Worm (Caenorhabditis elegans): ENCODE measurements around the gene T11F9.10.
A peak's percentile ranks its signal among the peaks of the same experiment; 100 is the strongest.

The T11F9.10 gene

DNA sequence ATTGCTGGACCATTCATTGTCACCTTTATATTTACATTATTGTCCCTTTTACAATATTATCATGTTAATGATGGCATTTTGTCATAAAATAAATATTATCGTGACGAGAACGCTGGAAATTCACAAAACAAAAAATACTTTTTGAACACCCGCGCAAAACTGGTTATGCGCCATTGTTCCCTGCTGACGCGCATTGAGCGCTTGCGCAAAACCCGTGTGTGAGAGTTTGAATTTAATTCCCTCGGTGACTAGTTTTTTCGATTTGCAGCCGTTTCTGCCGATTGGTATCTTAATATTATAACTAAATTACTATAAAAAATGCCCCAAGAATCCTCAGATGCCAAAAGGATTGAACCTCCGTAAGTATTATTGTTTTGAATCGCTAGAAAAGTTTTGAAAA, 34.7 kb downstream of the T11F9.10 start, which contains the start of gene pafo-1 (continued):
- no peak for TF ChIP-seq F57C9.4 (tag; optimal IDR thresholded peaks at IDR 0.05)
- TF ChIP-seq ceh-100 (GFP tag; IDR thresholded peaks at IDR 0.05): peak; percentile 84
- peak; percentile 78 for TF ChIP-seq C06A6.2 (GFP tag; conservative IDR thresholded peaks at IDR 0.05)
- TF ChIP-seq mcd-1 (GFP tag; IDR thresholded peaks at IDR 0.05): peak; percentile 91
- no peak for TF ChIP-seq nfya-1 (tag; optimal IDR thresholded peaks at IDR 0.05; ENCODE audit: borderline replicate concordance, insufficient read depth)
- no peak for TF ChIP-seq F37B4.10 (GFP tag; IDR thresholded peaks at IDR 0.05)
- no peak for TF ChIP-seq dpff-1 (tag; optimal IDR thresholded peaks at IDR 0.05)
- TF ChIP-seq ZK185.1 (tag; optimal IDR thresholded peaks at IDR 0.05; ENCODE audit: poor library complexity, severe bottlenecking): peak; percentile 88
- peak; percentile 90 for TF ChIP-seq efl-1 (GFP tag; optimal IDR thresholded peaks at IDR 0.05)
- TF ChIP-seq aptf-3 (GFP tag; IDR thresholded peaks at IDR 0.05): no peak
- peak; percentile 81 for TF ChIP-seq madf-6 (GFP tag; IDR thresholded peaks at IDR 0.05)
- no peak for TF ChIP-seq nhr-120 (GFP tag; IDR thresholded peaks at IDR 0.05)
- no peak for TF ChIP-seq egl-44 (GFP tag; IDR thresholded peaks at IDR 0.05)
- no peak for TF ChIP-seq egrh-3 (GFP tag; IDR thresholded peaks at IDR 0.05)

- TF ChIP-seq hrde-1 (tag; optimal IDR thresholded peaks at IDR 0.05; ENCODE audit: borderline replicate concordance): no peak
- TF ChIP-seq zfh-2 (GFP tag; conservative IDR thresholded peaks at IDR 0.05): peak; percentile 69
- no peak for TF ChIP-seq dox-1 (GFP tag; IDR thresholded peaks at IDR 0.05)
- no peak for TF ChIP-seq T07F8.4 (tag; optimal IDR thresholded peaks at IDR 0.05)
- TF ChIP-seq akir-1 (GFP tag; optimal IDR thresholded peaks at IDR 0.05): no peak
Observed at ce11 chrV:11525338-11525737, 38.6 kb downstream of the T11F9.10 start.

DNA sequence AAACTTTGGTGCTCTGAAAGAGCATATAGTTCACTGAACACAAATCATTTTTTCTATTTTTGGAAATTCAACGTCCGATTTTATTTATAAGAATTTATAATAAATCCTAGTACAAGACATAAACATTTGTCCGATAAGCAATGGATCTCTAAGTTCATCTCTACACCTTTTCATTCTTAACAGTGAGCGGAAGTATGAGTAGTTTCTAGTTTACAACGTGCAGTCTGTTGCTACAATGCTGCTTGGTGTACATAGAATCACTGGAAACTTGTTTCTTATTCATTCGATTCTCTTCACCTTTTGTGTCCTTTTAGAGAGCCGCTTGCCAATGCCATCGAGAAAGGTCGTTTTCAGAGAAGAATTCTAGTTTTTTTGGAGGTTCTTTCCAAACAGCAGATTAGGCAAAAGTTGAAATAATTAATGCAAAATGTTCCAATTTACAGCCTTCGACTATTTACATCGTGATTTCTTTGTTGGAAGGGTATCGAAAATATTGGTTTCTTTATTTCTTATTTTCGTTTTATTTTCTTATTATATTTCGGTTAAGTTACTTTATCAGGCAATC, 40.2 kb downstream of the T11F9.10 start:
- TF ChIP-seq chd-7 (tag; optimal IDR thresholded peaks at IDR 0.05): no peak
- TF ChIP-seq F22D6.2 (tag; optimal IDR thresholded peaks at IDR 0.05): no peak

ce11 chrV:11527531-11527930, 40.8 kb downstream of the T11F9.10 start, which contains the start of gene ccch-1:
ccch-1 (plus strand) TSS chrV:11527831.
- no peak for TF ChIP-seq egl-18 (GFP tag; IDR thresholded peaks at IDR 0.05)
- TF ChIP-seq sdz-38 (tag; optimal IDR thresholded peaks at IDR 0.05): no peak
- TF ChIP-seq lsy-27 (tag; optimal IDR thresholded peaks at IDR 0.05; ENCODE audit: borderline replicate concordance, insufficient read depth): no peak
- no peak for TF ChIP-seq ceh-100 (GFP tag; IDR thresholded peaks at IDR 0.05)
- no peak for TF ChIP-seq ceh-91 (GFP tag; IDR thresholded peaks at IDR 0.05)
- no peak for TF ChIP-seq F22D6.2 (tag; optimal IDR thresholded peaks at IDR 0.05)
- no peak for TF ChIP-seq ceh-27 (GFP tag; optimal IDR thresholded peaks at IDR 0.05)
- no peak for TF ChIP-seq snpc-3.4 (tag; optimal IDR thresholded peaks at IDR 0.05)
- TF ChIP-seq sptf-2 (GFP tag; optimal IDR thresholded peaks at IDR 0.05): no peak
- no peak for TF ChIP-seq dox-1 (GFP tag; IDR thresholded peaks at IDR 0.05)
- no peak for TF ChIP-seq B0035.1 (tag; optimal IDR thresholded peaks at IDR 0.05)
- no peak for TF ChIP-seq ztf-18 (tag; optimal IDR thresholded peaks at IDR 0.05)
- TF ChIP-seq pha-4 (tag; optimal IDR thresholded peaks at IDR 0.05): no peak

DNA sequence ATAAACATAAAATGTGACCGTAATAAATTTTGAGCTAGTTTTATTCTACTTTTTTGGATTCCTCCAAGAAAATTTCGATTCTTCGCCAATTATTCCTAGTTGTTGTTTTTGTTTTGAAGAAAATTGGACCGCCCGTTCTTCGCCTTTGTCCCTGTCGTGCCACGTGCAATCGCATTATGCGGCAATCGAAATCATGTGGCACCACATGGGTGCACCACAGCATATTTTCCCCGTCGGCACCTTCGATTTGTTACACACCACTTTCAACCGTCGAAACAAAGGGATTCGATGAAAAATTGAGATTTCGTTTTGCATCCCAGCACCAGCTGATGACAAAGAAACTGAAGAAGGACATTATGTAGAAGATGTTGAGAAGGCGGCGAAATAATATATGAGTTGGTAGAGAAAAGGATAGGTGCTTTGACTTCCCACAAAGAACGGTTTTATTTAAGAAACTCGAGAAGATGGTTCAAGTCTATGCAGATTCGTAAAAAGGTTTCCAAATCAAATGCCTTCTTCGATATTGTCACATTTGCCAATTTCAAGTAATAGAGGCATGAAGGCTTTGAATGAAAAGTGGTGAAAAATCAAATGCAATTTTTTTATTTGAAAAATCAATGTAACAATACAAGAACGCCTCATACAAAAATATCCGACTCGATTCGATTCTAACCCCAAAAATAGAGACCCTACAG, 42.0 kb downstream of the T11F9.10 start:
- TF ChIP-seq rcor-1 (GFP tag; IDR thresholded peaks at IDR 0.05) (no peak), F52B5.7 (tag; optimal IDR thresholded peaks at IDR 0.05) (no peak), B0019.2 (GFP tag; conservative IDR thresholded peaks at IDR 0.05) (no peak)

Measured in whole organism, young adult.